Worm (Caenorhabditis elegans) whole organism, late embryonic: Measurements from ENCODE around the gene C08E3.14.

Experiments
- T23F11.4 ChIP-seq: fragments of 200-800 bp; sonication (Bioruptor generic); optimal IDR thresholded peaks from 2 replicates; lab custom pipeline; 2018; ENCODE audit warnings: mild to moderate bottlenecking, missing genetic modification characterization, missing compliant biosample characterization
- ceh-24 ChIP-seq: sonication (generic microtip); optimal IDR thresholded peaks from 2 replicates; lab custom pipeline; 2016; ENCODE audit warnings: mild to moderate bottlenecking, missing genetic modification characterization, missing compliant biosample characterization
- ceh-31 ChIP-seq: sonication (generic microtip); optimal IDR thresholded peaks from 2 replicates; lab custom pipeline; 2016; ENCODE audit warnings: missing genetic modification characterization, missing compliant biosample characterization
- lim-6 ChIP-seq: sonication (generic microtip); optimal IDR thresholded peaks from 2 replicates; lab custom pipeline; 2016; ENCODE audit warnings: missing genetic modification characterization, missing compliant biosample characterization
- pqm-1 ChIP-seq: sonication (generic microtip); optimal IDR thresholded peaks from 2 replicates; lab custom pipeline; 2016; ENCODE audit warnings: missing genetic modification characterization, missing compliant biosample characterization

DNA sequence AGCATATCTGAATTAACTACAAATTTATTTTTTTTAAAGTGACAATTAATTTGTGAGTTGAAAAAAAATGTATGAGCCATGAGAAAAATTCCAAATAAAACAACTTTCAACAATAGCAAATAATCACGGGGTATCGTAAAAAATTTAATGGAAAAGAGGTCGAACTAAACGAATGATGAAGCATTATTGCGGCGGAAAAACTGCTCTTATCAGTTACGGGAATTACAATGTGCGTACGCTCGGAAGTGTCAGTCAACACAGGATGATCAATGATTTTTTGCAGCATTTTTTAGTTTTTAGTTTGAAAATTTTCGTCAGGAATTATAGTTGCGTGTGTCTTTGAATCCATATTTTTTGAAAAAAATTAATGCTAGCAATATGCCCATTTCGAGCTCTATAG, 49.0 kb upstream of the C08E3.14 start:
- TF ChIP-seq ceh-31 (tag; lab: Kevin White, UChicago): no peak
- no peak for TF ChIP-seq pqm-1 (tag; lab: Kevin White, UChicago)
- TF ChIP-seq T23F11.4 (GFP tag; lab: Kevin White, UChicago): no peak
- TF ChIP-seq ceh-24 (tag; lab: Kevin White, UChicago): no peak
- no peak for TF ChIP-seq lim-6 (tag; lab: Kevin White, UChicago)
